Fruit fly (Drosophila melanogaster) whole organism, embryonic: ENCODE measurements around the gene CG42766.

ENCODE experiments used
- CG1024 ChIP-seq: fragments of 200-800 bp; sonication (Bioruptor generic); IDR thresholded peaks from 2 replicates; pipeline ENCODE4 v1.3.6; 2022; ENCODE audit warnings: missing biosample characterization, missing genetic modification characterization
- CG10267 ChIP-seq: fragments of 200-800 bp; sonication (Bioruptor generic); optimal IDR thresholded peaks from 2 replicates; lab custom pipeline; 2018; ENCODE audit warnings: missing biosample characterization, mild to moderate bottlenecking, missing genetic modification characterization, moderate library complexity
- CG12391 ChIP-seq: fragments of 200-800 bp; sonication (Bioruptor generic); optimal IDR thresholded peaks from 3 replicates; lab custom pipeline; 2018; ENCODE audit warnings: missing biosample characterization, mild to moderate bottlenecking, missing genetic modification characterization, moderate library complexity
- CG13287 ChIP-seq: fragments of 200-800 bp; sonication (Bioruptor generic); IDR thresholded peaks from 2 replicates; pipeline ENCODE4 v1.3.6; 2022; ENCODE audit warnings: missing biosample characterization, missing genetic modification characterization; ENCODE audit not compliant: partially characterized antibody
- CG14710 ChIP-seq: fragments of 200-800 bp; sonication (Bioruptor generic); optimal IDR thresholded peaks from 3 replicates; lab custom pipeline; 2019; ENCODE audit warnings: missing biosample characterization, mild to moderate bottlenecking, missing genetic modification characterization, moderate library complexity
- CG17802 ChIP-seq: fragments of 200-800 bp; sonication (Bioruptor generic); optimal IDR thresholded peaks from 2 replicates; lab custom pipeline; 2018; ENCODE audit warnings: missing biosample characterization, mild to moderate bottlenecking, missing genetic modification characterization, moderate library complexity
- CG18011 ChIP-seq: fragments of 200-800 bp; sonication (Bioruptor generic); optimal IDR thresholded peaks from 2 replicates; lab custom pipeline; 2017; ENCODE audit warnings: missing biosample characterization, missing genetic modification characterization, mild to moderate bottlenecking, moderate library complexity, missing genotype
- CG18262 ChIP-seq: fragments of 200-800 bp; optimal IDR thresholded peaks from 3 replicates; lab custom pipeline; 2019; ENCODE audit warnings: missing biosample characterization, mild to moderate bottlenecking, missing genetic modification characterization, moderate library complexity
- CG1832 ChIP-seq: fragments of 200-800 bp; sonication (Bioruptor generic); optimal IDR thresholded peaks from 2 replicates; lab custom pipeline; 2017; ENCODE audit warnings: missing biosample characterization, mild to moderate bottlenecking, missing genetic modification characterization, inconsistent platforms
- CG2120 ChIP-seq: fragments of 200-800 bp; sonication (Bioruptor generic); optimal IDR thresholded peaks from 3 replicates; lab custom pipeline; 2016; ENCODE audit warnings: missing biosample characterization, missing genetic modification characterization
- CG2199 ChIP-seq: fragments of 200-800 bp; sonication (Bioruptor generic); IDR thresholded peaks from 3 replicates; pipeline ENCODE4 v1.3.6; 2022; ENCODE audit warnings: missing biosample characterization, missing genetic modification characterization
- CG2712 ChIP-seq: fragments of 200-800 bp; optimal IDR thresholded peaks from 3 replicates; lab custom pipeline; 2019; ENCODE audit warnings: missing biosample characterization, mild to moderate bottlenecking, missing genetic modification characterization, moderate library complexity
- CG30020 ChIP-seq: fragments of 200-800 bp; optimal IDR thresholded peaks from 2 replicates; lab custom pipeline; 2019; ENCODE audit warnings: missing biosample characterization, mild to moderate bottlenecking, missing genetic modification characterization, moderate library complexity
- CG33557 ChIP-seq: fragments of 200-800 bp; sonication (Bioruptor generic); optimal IDR thresholded peaks from 2 replicates; lab custom pipeline; 2019; ENCODE audit warnings: missing biosample characterization, mild to moderate bottlenecking, missing genetic modification characterization, moderate library complexity
- CG34376 ChIP-seq: fragments of 200-800 bp; sonication (Bioruptor generic); optimal IDR thresholded peaks from 2 replicates; lab custom pipeline; 2018; ENCODE audit warnings: missing biosample characterization, mild to moderate bottlenecking, missing genetic modification characterization
- CG3995 ChIP-seq: fragments of 200-800 bp; sonication (Bioruptor generic); optimal IDR thresholded peaks from 3 replicates; lab custom pipeline; 2016; ENCODE audit warnings: missing biosample characterization, missing genetic modification characterization
- CG4404 ChIP-seq: fragments of 200-800 bp; sonication (Bioruptor generic); IDR thresholded peaks from 2 replicates; pipeline ENCODE4 v1.3.6; 2022; ENCODE audit warnings: missing biosample characterization, missing genetic modification characterization
- CG5245 ChIP-seq: fragments of 200-800 bp; sonication (Bioruptor generic); optimal IDR thresholded peaks from 3 replicates; lab custom pipeline; 2016; ENCODE audit warnings: missing biosample characterization, missing genetic modification characterization
- CG7556 ChIP-seq: fragments of 200-800 bp; sonication (Bioruptor generic); optimal IDR thresholded peaks from 2 replicates; lab custom pipeline; 2017; ENCODE audit warnings: missing biosample characterization, mild to moderate bottlenecking, missing genetic modification characterization
- CG8388 ChIP-seq: fragments of 200-800 bp; sonication (Bioruptor generic); optimal IDR thresholded peaks from 2 replicates; lab custom pipeline; 2019; ENCODE audit warnings: missing biosample characterization, mild to moderate bottlenecking, missing genetic modification characterization, moderate library complexity
- CG9437 ChIP-seq: fragments of 200-800 bp; sonication (Bioruptor generic); optimal IDR thresholded peaks from 2 replicates; lab custom pipeline; 2018; ENCODE audit warnings: missing biosample characterization, mild to moderate bottlenecking, missing genetic modification characterization
- CG9797 ChIP-seq: fragments of 200-800 bp; sonication (Bioruptor generic); optimal IDR thresholded peaks from 3 replicates; lab custom pipeline; 2018; ENCODE audit warnings: missing biosample characterization, mild to moderate bottlenecking, missing genetic modification characterization
- CG9932 ChIP-seq: fragments of 200-800 bp; sonication (Bioruptor generic); IDR thresholded peaks from 2 replicates; pipeline ENCODE4 v1.3.6; 2022; ENCODE audit warnings: missing biosample characterization, missing genetic modification characterization
- CoRest ChIP-seq: fragments of 200-800 bp; sonication (Bioruptor generic); optimal IDR thresholded peaks from 3 replicates; lab custom pipeline; 2018; ENCODE audit warnings: missing biosample characterization, mild to moderate bottlenecking, missing genetic modification characterization, moderate library complexity
- D19A ChIP-seq: fragments of 200-800 bp; optimal IDR thresholded peaks from 3 replicates; lab custom pipeline; 2019; ENCODE audit warnings: missing biosample characterization, mild to moderate bottlenecking, missing genetic modification characterization, moderate library complexity
- Deaf1 ChIP-seq: fragments of 200-800 bp; optimal IDR thresholded peaks from 3 replicates; lab custom pipeline; 2019; ENCODE audit warnings: missing biosample characterization, mild to moderate bottlenecking, missing genetic modification characterization, moderate library complexity
- Fer2 ChIP-seq: fragments of 200-800 bp; sonication (Bioruptor generic); optimal IDR thresholded peaks from 2 replicates; lab custom pipeline; 2018; ENCODE audit warnings: missing biosample characterization, mild to moderate bottlenecking, missing genetic modification characterization, moderate library complexity
- H2.0 ChIP-seq: fragments of 200-800 bp; sonication (Bioruptor generic); IDR thresholded peaks from 2 replicates; pipeline ENCODE4 v1.3.6; 2022; ENCODE audit warnings: missing biosample characterization, missing genetic modification characterization
- Hmx ChIP-seq: fragments of 200-800 bp; sonication (Bioruptor generic); optimal IDR thresholded peaks from 2 replicates; lab custom pipeline; 2016; ENCODE audit warnings: missing biosample characterization, missing genetic modification characterization
- MBD-R2 ChIP-seq: fragments of 200-800 bp; sonication (Bioruptor generic); IDR thresholded peaks from 2 replicates; pipeline ENCODE4 v1.3.6; 2022; ENCODE audit warnings: missing biosample characterization, missing genetic modification characterization
- Med ChIP-seq: fragments of 200-800 bp; sonication (Bioruptor generic); peaks from one replicate; lab custom pipeline; 2016; ENCODE audit warnings: missing biosample characterization, missing genetic modification characterization, mild to moderate bottlenecking, inconsistent platforms, moderate library complexity
- Sox102F ChIP-seq: fragments of 200-800 bp; sonication (Bioruptor generic); optimal IDR thresholded peaks from 2 replicates; lab custom pipeline; 2018; ENCODE audit warnings: missing biosample characterization, mild to moderate bottlenecking, missing genetic modification characterization, moderate library complexity
- Trl ChIP-seq, 3 experiments: fragments of >200 bp in 2 of 3; fragments of 200-800 bp in 1 of 3; sonication (Bioruptor generic) in 1 of 3; optimal IDR thresholded peaks; 2 replicates in 1 of 3; 3 replicates in 2 of 3; lab custom pipeline; 2016 to 2017; ENCODE audit warnings: missing biosample characterization in 1 of 3, missing genetic modification characterization in 1 of 3
- YL-1 ChIP-seq: fragments of 200-800 bp; sonication (Bioruptor generic); optimal IDR thresholded peaks from 3 replicates; lab custom pipeline; 2017; ENCODE audit warnings: missing biosample characterization, mild to moderate bottlenecking, missing genetic modification characterization
- crp ChIP-seq, 2 experiments: fragments of 200-800 bp; sonication (Bioruptor generic); optimal IDR thresholded peaks; 2 replicates in 1 of 2; 3 replicates in 1 of 2; lab custom pipeline; 2017; ENCODE audit warnings: missing biosample characterization in 2 of 2, missing genetic modification characterization in 2 of 2, mild to moderate bottlenecking in 1 of 2, moderate library complexity in 1 of 2
- dm ChIP-seq: fragments of 200-800 bp; sonication (Bioruptor generic); optimal IDR thresholded peaks from 3 replicates; lab custom pipeline; 2016; ENCODE audit warnings: missing biosample characterization, missing genetic modification characterization
- gfzf ChIP-seq: fragments of 200-800 bp; sonication (Bioruptor generic); optimal IDR thresholded peaks from 2 replicates; lab custom pipeline; 2016; ENCODE audit warnings: missing biosample characterization, mild to moderate bottlenecking, missing genetic modification characterization, moderate library complexity
- hth ChIP-seq: fragments of >200 bp; optimal IDR thresholded peaks from 2 replicates; lab custom pipeline; 2017; ENCODE audit warnings: inconsistent platforms
- jing ChIP-seq: fragments of 200-800 bp; sonication (Bioruptor generic); optimal IDR thresholded peaks from 2 replicates; lab custom pipeline; 2018; ENCODE audit warnings: missing biosample characterization, mild to moderate bottlenecking, missing genetic modification characterization
- kah ChIP-seq: fragments of 200-800 bp; sonication (Bioruptor generic); optimal IDR thresholded peaks from 2 replicates; lab custom pipeline; 2018; ENCODE audit warnings: missing biosample characterization, mild to moderate bottlenecking, missing genetic modification characterization
- kni ChIP-seq: fragments of 200-800 bp; sonication (Bioruptor generic); optimal IDR thresholded peaks from 3 replicates; lab custom pipeline; 2017; ENCODE audit warnings: mild to moderate bottlenecking, missing biosample characterization, missing genetic modification reagents, missing genetic modification characterization
- lola ChIP-seq, 3 experiments: fragments of >200 bp in 2 of 3; fragments of 200-800 bp in 1 of 3; sonication (Bioruptor generic) in 1 of 3; optimal IDR thresholded peaks; 2 replicates each; lab custom pipeline; 2017 to 2019; ENCODE audit warnings: missing biosample characterization in 3 of 3, missing genetic modification characterization in 3 of 3, mild to moderate bottlenecking in 1 of 3, moderate library complexity in 1 of 3
- prd ChIP-seq, 3 experiments: fragments of >200 bp in 2 of 3; fragments of 200-800 bp in 1 of 3; sonication (Bioruptor generic) in 1 of 3; optimal IDR thresholded peaks in 2 of 3; IDR thresholded peaks in 1 of 3; 2 replicates in 2 of 3; 3 replicates in 1 of 3; pipeline versions ENCODE4 v1.3.6 to Lab custom; 2017 to 2022; ENCODE audit warnings: missing biosample characterization in 1 of 3, missing genetic modification characterization in 1 of 3
- pzg ChIP-seq: fragments of 200-800 bp; sonication (Bioruptor generic); optimal IDR thresholded peaks from 3 replicates; lab custom pipeline; 2018; ENCODE audit warnings: missing biosample characterization, mild to moderate bottlenecking, missing genetic modification characterization, moderate library complexity
- row ChIP-seq: fragments of 200-800 bp; sonication (Bioruptor generic); IDR thresholded peaks from 3 replicates; pipeline ENCODE4 v1.3.6; 2022; ENCODE audit warnings: missing biosample characterization, missing genetic modification characterization
- ssp ChIP-seq: fragments of 200-800 bp; sonication (Bioruptor generic); IDR thresholded peaks from 2 replicates; pipeline ENCODE4 v1.3.6; 2022; ENCODE audit warnings: missing biosample characterization, missing genetic modification characterization
- trh ChIP-seq: fragments of 200-800 bp; sonication (Bioruptor generic); optimal IDR thresholded peaks from 2 replicates; lab custom pipeline; 2016; ENCODE audit warnings: missing biosample characterization, missing genetic modification characterization
- unpg ChIP-seq: fragments of 200-800 bp; sonication (Bioruptor generic); optimal IDR thresholded peaks from 3 replicates; lab custom pipeline; 2018; ENCODE audit warnings: missing biosample characterization, mild to moderate bottlenecking, missing genetic modification characterization, moderate library complexity
- vvl ChIP-seq: fragments of 200-800 bp; sonication (Bioruptor generic); IDR thresholded peaks from 2 replicates; pipeline ENCODE4 v1.3.6; 2022; ENCODE audit warnings: missing biosample characterization, missing genetic modification characterization

The CG42766 gene

dm6 chrX:15982844-15983243, 6.2 kb downstream of the CG42766 start, which contains the start of gene Cep164 (continued):
- TF ChIP-seq CG33557 (GFP tag; lab: Kevin White, UChicago) (no peak), dm (no peak), CG18011 (GFP tag; lab: Kevin White, UChicago) (no peak), CG1832 (GFP tag; lab: Kevin White, UChicago) (no peak), D19A (no peak), kah (no peak), CG5245 (GFP tag; lab: Kevin White, UChicago) (no peak), unpg (no peak), ssp (GFP tag; lab: Robert Waterston, UW) (peak; percentile 42; the same call in 1 of the 2 replicates), YL-1 (GFP tag; lab: Kevin White, UChicago) (no peak), CG18262 (tag; lab: Kevin White, UChicago) (no peak), trh (GFP tag; lab: Kevin White, UChicago) (no peak), CG9437 (GFP tag; lab: Kevin White, UChicago) (no peak), hth (no peak), Deaf1 (tag; lab: Kevin White, UChicago) (peak; percentile 22), H2.0 (GFP tag; lab: Robert Waterston, UW) (no peak), CG2199 (no peak), gfzf (peak; percentile 6), CG34376 (GFP tag; lab: Kevin White, UChicago) (no peak), jing (no peak)

DNA sequence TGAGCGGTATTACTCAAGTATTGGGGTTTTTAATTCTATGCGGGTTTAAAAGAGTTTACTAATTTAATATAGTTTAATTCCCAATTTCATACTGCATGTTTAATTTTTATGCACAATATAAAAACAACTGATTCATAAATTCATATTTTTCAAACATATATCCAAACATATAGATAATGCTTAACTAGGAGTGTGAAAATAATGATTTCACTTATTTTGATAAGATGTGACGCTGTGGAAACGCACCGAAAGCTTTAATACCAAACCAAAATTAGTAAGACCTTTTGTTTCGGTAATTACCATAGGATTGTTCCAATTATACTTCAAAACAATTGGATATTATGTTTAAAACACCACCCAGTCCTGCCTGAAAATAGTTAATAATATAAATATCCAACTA, 6.8 kb downstream of the CG42766 start, which contains the start of gene Slc25A46a:
Slc25A46a (plus strand) TSS at position 272 of the 400 bp plus-strand sequence.
- TF ChIP-seq MBD-R2 (GFP tag; lab: Robert Waterston, UW), result peak; percentile 45
- peak; percentile 18 for TF ChIP-seq CG3995 (GFP tag; lab: Kevin White, UChicago)
- TF ChIP-seq CG17802 (tag; lab: Kevin White, UChicago), result peak; percentile 72
- peak; percentile 47 for TF ChIP-seq pzg (GFP tag; lab: Kevin White, UChicago)
- no peak for TF ChIP-seq CG9932 (GFP tag; lab: Robert Waterston, UW)
- peak; percentile 86 for TF ChIP-seq ssp (GFP tag; lab: Robert Waterston, UW)
- peak; percentile 13; the same call in 1 of the 2 replicates for TF ChIP-seq vvl
- no peak for TF ChIP-seq CG7556 (GFP tag; lab: Kevin White, UChicago)
- peak; percentile 94 for TF ChIP-seq CG30020 (tag; lab: Kevin White, UChicago)
- no peak for TF ChIP-seq CG13287
- peak; percentile 33; the same call in 1 of the 2 replicates for TF ChIP-seq CG1024 (GFP tag; lab: Robert Waterston, UW)
- TF ChIP-seq CG9797 (GFP tag; lab: Kevin White, UChicago), result peak; percentile 33
- peak; percentile 4 for TF ChIP-seq CG8388 (GFP tag; lab: Kevin White, UChicago)
- peak; percentile 32 for TF ChIP-seq CG14710
- TF ChIP-seq CG12391 (tag; lab: Kevin White, UChicago), result peak; percentile 37
- peak in 1 of 3 experiments; percentile 59 for TF ChIP-seq lola (GFP tag; optimal IDR thresholded peaks at IDR 0.05; lab: Kevin White, UChicago)
- TF ChIP-seq crp (GFP tag; optimal IDR thresholded peaks at IDR 0.05; lab: Kevin White, UChicago), result peak in 1 of 2 experiments; percentile 13
- peak; percentile 11 for TF ChIP-seq CG2120 (GFP tag; lab: Kevin White, UChicago)
- peak; percentile 65 for TF ChIP-seq row
- no peak for TF ChIP-seq Fer2
- peak; percentile 4 for TF ChIP-seq Med (GFP tag; lab: Kevin White, UChicago)
- TF ChIP-seq CG4404 (GFP tag; lab: Robert Waterston, UW), result no peak
- TF ChIP-seq prd (optimal IDR thresholded peaks at IDR 0.05; lab: Kevin White, UChicago), result no peak
- TF ChIP-seq prd (GFP tag; IDR thresholded peaks at IDR 0.05; lab: Robert Waterston, UW), result 0 out of 3 replicates have a peak, but pooled peaks have one; percentile 26
- TF ChIP-seq kni (GFP tag; lab: Kevin White, UChicago), result no peak
- TF ChIP-seq CoRest, result peak; percentile 20
- no peak for TF ChIP-seq Sox102F
- TF ChIP-seq Trl (optimal IDR thresholded peaks at IDR 0.05; lab: Kevin White, UChicago), result no peak
- no peak for TF ChIP-seq Trl (GFP tag; optimal IDR thresholded peaks at IDR 0.05; lab: Kevin White, UChicago)
- TF ChIP-seq CG10267 (tag; lab: Kevin White, UChicago), result peak; percentile 15
- no peak for TF ChIP-seq Hmx (GFP tag; lab: Kevin White, UChicago)
- peak; percentile 5 for TF ChIP-seq CG2712 (tag; lab: Kevin White, UChicago)
